Worm (Caenorhabditis elegans): Measurements from ENCODE around the gene egrh-2.
A peak's percentile ranks its signal among the peaks of the same experiment; 100 is the strongest.

Gene egrh-2

DNA sequence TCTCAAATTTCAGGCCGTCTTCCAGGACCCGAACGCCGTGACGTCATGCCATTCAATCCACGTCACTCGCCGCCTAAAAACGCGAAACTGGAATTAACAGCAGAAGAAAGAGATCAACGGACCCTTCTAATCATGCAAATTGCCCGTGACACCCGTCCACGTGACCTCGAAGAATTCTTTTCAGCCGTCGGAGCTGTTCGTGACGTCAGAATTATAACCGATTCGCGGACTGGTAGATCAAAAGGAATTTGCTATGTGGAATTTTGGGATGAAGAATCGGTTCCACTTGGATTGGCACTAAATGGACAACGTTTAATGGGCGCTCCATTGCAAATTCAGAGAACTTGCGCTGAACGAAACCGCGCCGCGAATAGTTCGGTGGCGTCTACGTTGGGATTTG lies 25.2 kb upstream of the egrh-2 start:
- no peak for TF ChIP-seq pqm-1 (tag; optimal IDR thresholded peaks at IDR 0.05)
- no peak for TF ChIP-seq efl-1 (optimal IDR thresholded peaks at IDR 0.05)
- peak in 1 of 2 experiments; percentile 26 for TF ChIP-seq efl-1 (GFP tag; optimal IDR thresholded peaks at IDR 0.05 in 1 of 2)

DNA sequence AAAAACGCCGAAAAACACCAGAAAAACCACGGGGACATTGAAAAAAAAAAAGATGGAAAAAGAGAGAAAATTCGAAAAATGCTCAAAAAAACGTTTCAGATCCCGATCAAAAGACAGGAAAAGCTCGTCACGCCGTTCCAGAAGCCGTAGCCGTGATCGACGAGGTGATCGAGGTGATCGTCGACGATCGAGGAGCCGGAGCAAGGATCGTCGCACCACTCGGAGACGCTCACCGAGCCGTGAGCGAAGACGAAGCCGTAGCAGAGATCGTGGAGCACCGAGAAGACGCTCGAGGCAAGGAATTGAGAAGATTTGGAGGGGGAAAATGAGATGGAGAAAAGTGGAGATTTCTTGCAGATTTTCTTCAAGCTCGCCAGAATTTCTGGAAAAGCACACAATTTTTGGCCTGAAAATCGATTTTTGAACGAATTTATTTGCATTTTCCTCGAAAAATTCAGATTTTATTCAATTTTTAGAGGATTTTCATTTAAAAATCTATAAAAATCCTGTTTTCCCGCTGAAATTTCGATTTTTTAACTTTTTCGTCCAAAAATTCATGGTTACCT lies 23.1 kb upstream of the egrh-2 start:
- TF ChIP-seq efl-1 (optimal IDR thresholded peaks at IDR 0.05) (no peak), efl-1 (GFP tag; optimal IDR thresholded peaks at IDR 0.05 in 1 of 2) (peak in 1 of 2 experiments; percentile 74), nhr-85 (tag) (peak; percentile 61), nhr-28 (tag; optimal IDR thresholded peaks at IDR 0.05) (no peak), lsy-2 (tag; optimal IDR thresholded peaks at IDR 0.05) (no peak), lin-14 (GFP tag; optimal IDR thresholded peaks at IDR 0.05) (no peak), grh-1 (GFP tag; IDR thresholded peaks at IDR 0.05) (no peak), nhr-19 (GFP tag; conservative IDR thresholded peaks at IDR 0.05) (no peak), unc-130 (tag; optimal IDR thresholded peaks at IDR 0.05) (no peak), mab-9 (GFP tag; IDR thresholded peaks at IDR 0.05) (no peak)

DNA sequence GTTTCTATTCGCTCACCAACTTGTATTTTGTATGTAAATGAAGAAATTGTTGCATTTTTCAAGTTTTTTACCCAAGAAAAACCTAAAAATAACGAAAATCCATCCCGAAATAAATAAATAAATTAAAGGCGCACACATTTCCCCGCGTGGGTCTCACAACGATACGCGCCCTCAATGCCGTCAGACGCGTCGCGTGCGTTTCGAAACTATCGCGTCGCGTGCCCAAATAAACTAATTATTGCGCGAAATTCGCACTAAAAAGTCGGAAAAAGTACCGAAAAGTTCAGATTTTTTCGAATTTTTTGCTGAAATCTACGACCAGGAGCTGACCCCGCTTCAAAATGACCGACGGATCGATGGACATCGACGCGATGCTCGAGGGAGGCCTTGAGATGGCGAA lies 22.2 kb upstream of the egrh-2 start, which contains the start of gene rbm-39:
Gene rbm-39 (plus strand): TSS at position 178 of the 400 bp plus-strand sequence.
- no peak for TF ChIP-seq unc-98 (GFP tag; IDR thresholded peaks at IDR 0.05)
- peak; percentile 92 for TF ChIP-seq nhr-85 (tag)
- peak; percentile 84 for TF ChIP-seq unc-86 (tag; optimal IDR thresholded peaks at IDR 0.05)
- peak; percentile 86 to 88 for TF ChIP-seq efl-1 (optimal IDR thresholded peaks at IDR 0.05)
- peak; percentile 81 to 98 for TF ChIP-seq efl-1 (GFP tag; optimal IDR thresholded peaks at IDR 0.05 in 1 of 2)
- peak; percentile 86 for TF ChIP-seq tbx-2 (tag; optimal IDR thresholded peaks at IDR 0.05)
- TF ChIP-seq nhr-11 (tag; optimal IDR thresholded peaks at IDR 0.05): no peak
- TF ChIP-seq ztf-11 (tag; optimal IDR thresholded peaks at IDR 0.05): peak in 1 of 2 experiments; percentile 34
- TF ChIP-seq nhr-19 (GFP tag; conservative IDR thresholded peaks at IDR 0.05): peak; percentile 83
- peak; percentile 75 for TF ChIP-seq F16B12.6 (tag; optimal IDR thresholded peaks at IDR 0.05)
- TF ChIP-seq aly-2 (tag; optimal IDR thresholded peaks at IDR 0.05): no peak
- peak; percentile 86 for TF ChIP-seq lin-15B (tag; optimal IDR thresholded peaks at IDR 0.05)
- TF ChIP-seq lir-3 (tag; optimal IDR thresholded peaks at IDR 0.05; ENCODE audit: poor library complexity): no peak
- TF ChIP-seq nhr-76 (tag; optimal IDR thresholded peaks at IDR 0.05): no peak
- no peak for TF ChIP-seq C34B4.2 (tag; optimal IDR thresholded peaks at IDR 0.05)
- peak; percentile 82 for TF ChIP-seq fkh-10 (GFP tag; optimal IDR thresholded peaks at IDR 0.05)
- TF ChIP-seq tlp-1 (tag; optimal IDR thresholded peaks at IDR 0.05): no peak
- no peak for TF ChIP-seq unc-30 (tag; optimal IDR thresholded peaks at IDR 0.05)
- peak; percentile 79 for TF ChIP-seq ceh-8 (GFP tag; optimal IDR thresholded peaks at IDR 0.05)
- TF ChIP-seq lin-35 (GFP tag; optimal IDR thresholded peaks at IDR 0.05): peak; percentile 88 to 90
- TF ChIP-seq snpc-4 (tag; optimal IDR thresholded peaks at IDR 0.05): peak; percentile 14
- peak; percentile 71 for TF ChIP-seq pax-3 (tag; optimal IDR thresholded peaks at IDR 0.05)
- peak; percentile 81 for TF ChIP-seq jun-1 (tag; optimal IDR thresholded peaks at IDR 0.05)
- TF ChIP-seq nhr-71 (tag; optimal IDR thresholded peaks at IDR 0.05): peak; percentile 93
- no peak for TF ChIP-seq egl-27 (tag; optimal IDR thresholded peaks at IDR 0.05)
- peak; percentile 91 to 93 for TF ChIP-seq lsy-2 (tag; optimal IDR thresholded peaks at IDR 0.05)
- 0 out of 2 replicates have a peak, but pooled peaks have one; percentile 49 for TF ChIP-seq mab-9 (GFP tag; IDR thresholded peaks at IDR 0.05)
- TF ChIP-seq ztf-4 (tag; optimal IDR thresholded peaks at IDR 0.05): peak; percentile 49
- no peak for TF ChIP-seq fkh-4 (tag; optimal IDR thresholded peaks at IDR 0.05; ENCODE audit: borderline replicate concordance)
- peak; percentile 79 for TF ChIP-seq blmp-1 (tag; optimal IDR thresholded peaks at IDR 0.05)
- peak; percentile 49 for TF ChIP-seq hpl-2 (GFP tag; optimal IDR thresholded peaks at IDR 0.05)
- TF ChIP-seq fos-1 (tag; optimal IDR thresholded peaks at IDR 0.05): peak; percentile 69
- TF ChIP-seq mef-2 (tag; optimal IDR thresholded peaks at IDR 0.05): peak; percentile 49
- TF ChIP-seq nhr-84 (tag; optimal IDR thresholded peaks at IDR 0.05): no peak
- TF ChIP-seq pag-3 (tag; optimal IDR thresholded peaks at IDR 0.05; ENCODE audit: borderline replicate concordance, insufficient read depth): no peak
- TF ChIP-seq xbp-1 (tag; optimal IDR thresholded peaks at IDR 0.05): peak; percentile 86
- peak; percentile 71 for TF ChIP-seq nhr-237 (tag; optimal IDR thresholded peaks at IDR 0.05)
- TF ChIP-seq ces-1 (GFP tag; optimal IDR thresholded peaks at IDR 0.05): no peak
- TF ChIP-seq sptf-1 (tag; optimal IDR thresholded peaks at IDR 0.05): no peak
- peak; percentile 57 for TF ChIP-seq ama-1 (optimal IDR thresholded peaks at IDR 0.05)
- peak; percentile 94 for TF ChIP-seq fkh-8 (tag; optimal IDR thresholded peaks at IDR 0.05)
- TF ChIP-seq unc-130 (tag; optimal IDR thresholded peaks at IDR 0.05): peak; percentile 94
- peak; percentile 66 for TF ChIP-seq grh-1 (GFP tag; IDR thresholded peaks at IDR 0.05)
- no peak for TF ChIP-seq elt-2 (tag; optimal IDR thresholded peaks at IDR 0.05)
- TF ChIP-seq nhr-12 (tag; optimal IDR thresholded peaks at IDR 0.05): no peak
